Worm (Caenorhabditis elegans) whole organism, mixed stage, embryonic: ENCODE measurements around the gene str-48.

Source experiments
- ceh-39 ChIP-seq: fragments of 150-350 bp; optimal IDR thresholded peaks from 2 replicates; lab custom pipeline; 2014; ENCODE audit warnings: missing biosample characterization, missing genetic modification characterization
- ceh-83 ChIP-seq: fragments of 200-800 bp; sonication (Bioruptor generic); optimal IDR thresholded peaks from 2 replicates; lab custom pipeline; 2018; ENCODE audit warnings: mild to moderate bottlenecking, missing genetic modification characterization, missing compliant biosample characterization
- elt-1 ChIP-seq: sonication (generic microtip); optimal IDR thresholded peaks from 2 replicates; lab custom pipeline; 2017; ENCODE audit warnings: missing genetic modification characterization, mild to moderate bottlenecking, missing compliant biosample characterization, antibody characterized with exemption, moderate library complexity, borderline replicate concordance; ENCODE audit not compliant: insufficient read depth
- lin-13 ChIP-seq: fragments of 150-350 bp; optimal IDR thresholded peaks from 2 replicates; lab custom pipeline; 2014; ENCODE audit warnings: missing biosample characterization, missing genetic modification characterization
- lsy-2 ChIP-seq: fragments of 150-350 bp; optimal IDR thresholded peaks from 2 replicates; lab custom pipeline; 2014; ENCODE audit warnings: missing biosample characterization, missing genetic modification characterization
- mab-5 ChIP-seq: fragments of 150-350 bp; optimal IDR thresholded peaks from 2 replicates; lab custom pipeline; 2014; ENCODE audit warnings: missing biosample characterization, missing genetic modification characterization
- nhr-28 ChIP-seq: fragments of 150-350 bp; optimal IDR thresholded peaks from 2 replicates; lab custom pipeline; 2014; ENCODE audit warnings: missing biosample characterization, missing genetic modification characterization
- nhr-76 ChIP-seq: sonication (generic microtip); optimal IDR thresholded peaks from 2 replicates; lab custom pipeline; 2017; ENCODE audit warnings: missing biosample characterization, missing genetic modification characterization
- sptf-1 ChIP-seq: sonication (generic microtip); optimal IDR thresholded peaks from 2 replicates; lab custom pipeline; 2017; ENCODE audit warnings: mild to moderate bottlenecking, missing genetic modification characterization, moderate library complexity, missing compliant biosample characterization
- unc-62 ChIP-seq: fragments of 150-350 bp; optimal IDR thresholded peaks from 2 replicates; lab custom pipeline; 2014; ENCODE audit warnings: missing biosample characterization, missing genetic modification reagents, missing genetic modification characterization

DNA sequence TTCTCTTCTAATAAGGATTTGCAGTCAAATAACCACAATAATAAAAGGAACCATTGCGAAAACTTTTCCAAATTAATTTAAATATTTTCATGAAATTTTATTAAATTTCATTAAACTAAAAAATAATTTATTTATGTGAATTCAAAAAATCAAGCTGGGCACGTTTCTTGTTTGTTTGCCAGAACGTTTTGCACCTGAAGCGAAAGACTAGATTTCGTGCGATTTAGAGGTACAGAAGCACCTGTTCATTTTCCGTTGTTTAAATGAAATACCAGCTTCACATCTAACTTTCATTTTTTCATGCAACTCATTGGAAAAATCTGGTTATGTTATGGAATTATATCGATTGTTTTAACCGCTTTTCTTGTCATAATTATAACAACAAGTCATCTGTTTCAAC lies 49.7 kb upstream of the str-48 start, which contains the start of gene srg-48:
- TF ChIP-seq ceh-83 (GFP tag; lab: Kevin White, UChicago) (no peak), elt-1 (tag; lab: Kevin White, UChicago) (no peak), nhr-76 (no peak), unc-62 (GFP tag; lab: Kevin White, UChicago) (no peak), mab-5 (tag; lab: Kevin White, UChicago) (no peak), ceh-39 (tag; lab: Kevin White, UChicago) (no peak), sptf-1 (tag; lab: Kevin White, UChicago) (no peak), lin-13 (tag; lab: Kevin White, UChicago) (no peak), nhr-28 (tag; lab: Kevin White, UChicago) (no peak), lsy-2 (tag; lab: Kevin White, UChicago) (no peak)
